Worm (Caenorhabditis elegans): ENCODE data around the gene R13D11.4.

ce11 chrV:813101-813500 lies 2.5 kb downstream of the R13D11.4 start, which contains the start of gene R13D11.10:
- TF ChIP-seq egl-27 (tag; optimal IDR thresholded peaks at IDR 0.05) (no peak), zag-1 (tag; optimal IDR thresholded peaks at IDR 0.05) (no peak), unc-130 (tag; optimal IDR thresholded peaks at IDR 0.05) (no peak), lir-3 (tag; optimal IDR thresholded peaks at IDR 0.05; ENCODE audit: poor library complexity) (no peak), zip-4 (GFP tag; optimal IDR thresholded peaks at IDR 0.05) (no peak), ceh-82 (tag; optimal IDR thresholded peaks at IDR 0.05) (no peak), mdl-1 (tag; optimal IDR thresholded peaks at IDR 0.05) (no peak), lsy-2 (tag; optimal IDR thresholded peaks at IDR 0.05) (no peak), nhr-11 (tag; optimal IDR thresholded peaks at IDR 0.05) (no peak)
